Fruit fly (Drosophila melanogaster): ENCODE data around the gene CG15369.

dm6 chrX:9232199-9232598 lies 15.5 kb downstream of the CG15369 start, which contains the start of gene CG12121:
- TF ChIP-seq CTCF (optimal IDR thresholded peaks at IDR 0.05) (no peak), CG8478 (optimal IDR thresholded peaks at IDR 0.05) (no peak)
